Worm (Caenorhabditis elegans): ENCODE data around the gene ZK643.2.

Gene ZK643.2

DNA sequence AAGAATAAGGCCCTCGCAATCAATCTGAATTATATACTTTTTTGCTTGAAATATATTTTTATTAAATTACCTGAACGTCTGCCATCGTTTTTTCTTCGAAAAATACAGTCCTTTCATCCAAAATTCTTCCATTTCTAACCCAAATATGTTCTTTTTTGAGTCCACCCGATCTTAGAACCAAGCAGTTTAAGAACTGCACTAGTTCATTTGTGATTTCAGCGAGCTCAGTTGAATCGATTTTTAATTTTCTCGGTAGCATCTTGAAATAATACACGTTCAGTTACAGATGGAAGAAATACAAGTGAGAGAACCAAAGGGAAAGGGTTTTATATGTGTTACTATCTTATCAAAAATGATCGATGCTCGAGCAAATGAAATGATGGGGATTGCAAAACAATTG is 43.2 kb downstream of the ZK643.2 start, which contains the start of gene F59B2.3:
Gene F59B2.3, minus strand, starts transcription at position 259 of the 400 bp plus-strand sequence.
- TF ChIP-seq elt-1 (tag; optimal IDR thresholded peaks at IDR 0.05) (no peak), unc-55 (GFP tag; optimal IDR thresholded peaks at IDR 0.05) (no peak), lin-13 (GFP tag; optimal IDR thresholded peaks at IDR 0.05) (no peak), mbf-1 (tag; optimal IDR thresholded peaks at IDR 0.05) (no peak), unc-62 (GFP tag; optimal IDR thresholded peaks at IDR 0.05) (no peak), R02D3.7 (tag; optimal IDR thresholded peaks at IDR 0.05) (no peak), zag-1 (tag; optimal IDR thresholded peaks at IDR 0.05) (no peak), ztf-1 (GFP tag; conservative IDR thresholded peaks at IDR 0.05) (no peak), snpc-4 (tag; optimal IDR thresholded peaks at IDR 0.05) (no peak), fos-1 (tag; optimal IDR thresholded peaks at IDR 0.05) (no peak), nhr-129 (tag; optimal IDR thresholded peaks at IDR 0.05) (no peak), aly-2 (tag; optimal IDR thresholded peaks at IDR 0.05) (no peak), nhr-237 (tag; optimal IDR thresholded peaks at IDR 0.05) (no peak), nhr-21 (tag; optimal IDR thresholded peaks at IDR 0.05) (no peak), ztf-4 (tag; optimal IDR thresholded peaks at IDR 0.05) (no peak)

DNA sequence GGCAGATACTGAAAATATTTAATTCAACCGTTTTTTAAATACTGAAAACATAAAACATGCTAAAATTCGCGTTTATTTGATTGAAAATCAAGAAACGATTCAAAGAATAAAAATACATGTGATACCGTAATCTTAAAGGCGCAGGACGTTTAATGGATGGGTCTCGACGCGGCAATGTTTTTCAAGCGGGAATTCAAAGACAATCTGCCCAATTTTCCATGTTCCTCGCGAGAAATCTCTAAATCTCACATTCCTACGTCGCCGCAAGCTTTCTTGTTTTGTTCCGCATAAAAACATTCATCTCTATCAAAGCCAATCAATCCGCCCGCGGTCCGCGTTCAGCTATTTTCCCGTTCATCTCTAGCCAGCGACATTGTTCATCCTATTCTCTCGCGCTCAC is 45.2 kb downstream of the ZK643.2 start:
- TF ChIP-seq nhr-12 (tag; optimal IDR thresholded peaks at IDR 0.05) = no peak
- TF ChIP-seq lin-39 (tag; optimal IDR thresholded peaks at IDR 0.05) = no peak
- TF ChIP-seq blmp-1 (tag; optimal IDR thresholded peaks at IDR 0.05; ENCODE audit: insufficient read depth) = no peak
- TF ChIP-seq R02D3.7 (tag; optimal IDR thresholded peaks at IDR 0.05) = no peak
- no peak for TF ChIP-seq sem-4 (tag; optimal IDR thresholded peaks at IDR 0.05)
- no peak for TF ChIP-seq lin-11 (tag; optimal IDR thresholded peaks at IDR 0.05)
- no peak for TF ChIP-seq nhr-11 (tag; optimal IDR thresholded peaks at IDR 0.05)
- no peak for TF ChIP-seq unc-39 (tag; optimal IDR thresholded peaks at IDR 0.05)
- no peak for TF ChIP-seq skn-1 (tag; optimal IDR thresholded peaks at IDR 0.05)
- no peak for TF ChIP-seq ceh-16 (tag; optimal IDR thresholded peaks at IDR 0.05)
- TF ChIP-seq gmeb-1 (tag; optimal IDR thresholded peaks at IDR 0.05) = no peak
- no peak for TF ChIP-seq elt-1 (tag; optimal IDR thresholded peaks at IDR 0.05)
- TF ChIP-seq nhr-129 (tag; optimal IDR thresholded peaks at IDR 0.05) = no peak
- TF ChIP-seq mbf-1 (tag; optimal IDR thresholded peaks at IDR 0.05) = no peak
- TF ChIP-seq lin-13 (GFP tag; optimal IDR thresholded peaks at IDR 0.05) = no peak

DNA sequence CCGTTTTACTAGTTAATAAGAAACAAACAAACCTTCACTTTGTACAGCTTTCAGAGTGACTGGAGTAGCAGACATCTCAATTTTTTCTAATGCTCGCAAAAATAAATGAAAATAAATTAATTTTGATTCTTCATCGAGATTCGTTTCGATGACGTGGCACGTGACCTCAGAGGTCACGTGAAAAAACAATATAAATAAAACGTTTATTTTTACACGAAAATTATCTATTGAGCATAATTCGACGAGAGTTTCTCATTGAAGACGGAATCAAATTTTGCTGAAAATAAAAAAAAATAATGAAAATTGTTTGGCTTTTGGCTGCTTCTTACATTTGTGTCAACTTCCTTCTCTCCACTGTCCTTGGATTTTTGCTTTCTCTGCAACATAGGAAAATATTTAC is 45.6 kb downstream of the ZK643.2 start, which contains the start of gene rpn-6.2:
Gene rpn-6.2, minus strand, starts transcription at position 101 of the 400 bp plus-strand sequence.
- TF ChIP-seq aly-2 (tag; optimal IDR thresholded peaks at IDR 0.05) (no peak), ztf-1 (GFP tag; conservative IDR thresholded peaks at IDR 0.05) (no peak), F13H6.1 (tag; optimal IDR thresholded peaks at IDR 0.05) (no peak), elt-3 (tag; optimal IDR thresholded peaks at IDR 0.05) (no peak), mab-5 (tag; optimal IDR thresholded peaks at IDR 0.05) (no peak), blmp-1 (tag; optimal IDR thresholded peaks at IDR 0.05; ENCODE audit: insufficient read depth) (no peak), egl-27 (tag; optimal IDR thresholded peaks at IDR 0.05) (no peak), elt-1 (tag; optimal IDR thresholded peaks at IDR 0.05) (no peak), nhr-12 (tag; optimal IDR thresholded peaks at IDR 0.05) (no peak), zag-1 (tag; optimal IDR thresholded peaks at IDR 0.05) (no peak)

DNA sequence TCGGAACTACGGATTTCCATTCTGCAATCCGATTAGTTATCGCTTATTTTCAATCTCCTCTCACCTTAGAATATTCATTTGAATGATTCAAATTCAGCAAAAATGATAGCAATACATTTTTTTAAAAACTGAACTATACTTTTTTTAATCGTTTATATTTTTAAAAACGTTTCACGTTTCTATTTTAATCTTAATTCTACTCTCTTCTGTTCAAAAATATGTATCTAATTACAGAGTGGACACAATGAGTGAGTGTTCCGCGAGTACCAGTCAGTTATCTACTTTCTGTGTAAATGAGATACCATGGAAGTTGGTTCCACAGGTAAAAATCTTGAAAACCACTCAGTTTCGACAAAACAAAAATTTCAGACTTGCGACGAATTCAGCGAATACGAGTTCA is 46.2 kb downstream of the ZK643.2 start, which contains the start of the genes F59B2.15 and zif-1:
Gene F59B2.15, minus strand, starts transcription at position 101 of the 400 bp plus-strand sequence.
Gene zif-1, plus strand, starts transcription at position 235 of the 400 bp plus-strand sequence.
- TF ChIP-seq lin-11 (tag; optimal IDR thresholded peaks at IDR 0.05) (no peak), nhr-10 (tag; optimal IDR thresholded peaks at IDR 0.05) (no peak), crh-2 (tag; optimal IDR thresholded peaks at IDR 0.05) (no peak), nhr-21 (tag; optimal IDR thresholded peaks at IDR 0.05) (no peak), mdl-1 (tag; optimal IDR thresholded peaks at IDR 0.05) (no peak), nhr-6 (tag; optimal IDR thresholded peaks at IDR 0.05) (no peak), ZK546.5 (tag; optimal IDR thresholded peaks at IDR 0.05) (no peak), fos-1 (tag; optimal IDR thresholded peaks at IDR 0.05) (no peak), Y55F3AM.14 (GFP tag; optimal IDR thresholded peaks at IDR 0.05) (no peak), nhr-77 (tag; optimal IDR thresholded peaks at IDR 0.05) (no peak), ztf-11 (tag; optimal IDR thresholded peaks at IDR 0.05) (no peak), ceh-16 (tag; optimal IDR thresholded peaks at IDR 0.05) (no peak), peb-1 (tag; optimal IDR thresholded peaks at IDR 0.05) (no peak), mbf-1 (tag; optimal IDR thresholded peaks at IDR 0.05) (no peak)

Measured in whole organism, L2 larva.